Worm (Caenorhabditis elegans): ENCODE results near the gene flh-1.
"Not testable (repeated sequence)": the region's sequence is repeated elsewhere in the genome, so short reads cannot be mapped to it uniquely, and the experiment has no call there.

The flh-1 gene

DNA sequence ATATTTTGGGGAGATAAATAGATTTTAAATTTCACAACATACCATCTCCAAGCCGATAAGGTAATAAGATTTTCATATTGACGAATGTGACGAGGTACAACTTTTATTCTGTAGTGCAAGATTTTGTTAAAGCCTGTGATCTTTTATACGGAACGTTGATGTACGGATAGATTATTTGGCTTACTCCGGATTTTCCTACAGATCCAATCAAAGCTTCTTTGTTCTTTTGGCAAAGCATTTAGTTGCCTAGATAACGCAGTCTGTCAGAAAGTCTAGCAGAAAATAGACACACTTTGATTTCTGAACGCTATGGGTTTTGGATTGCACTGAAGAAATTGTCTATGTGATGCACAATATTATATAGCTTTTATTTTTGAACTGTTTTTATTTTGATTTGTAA is 35.1 kb upstream of the flh-1 start, which contains the start of gene F49C12.2:
F49C12.2 (minus strand) TSS at position 101 of the 400 bp plus-strand sequence.
- TF ChIP-seq Y53F4B.3 (GFP tag; IDR thresholded peaks at IDR 0.05): no peak
- no peak for TF ChIP-seq Y79H2A.3 (GFP tag; conservative IDR thresholded peaks at IDR 0.05)
- TF ChIP-seq ccch-3 (GFP tag; optimal IDR thresholded peaks at IDR 0.05): no peak
- no peak for TF ChIP-seq let-607 (tag; optimal IDR thresholded peaks at IDR 0.05)
- TF ChIP-seq mxl-1 (tag; optimal IDR thresholded peaks at IDR 0.05): no peak
- no peak for TF ChIP-seq nhr-27 (tag; optimal IDR thresholded peaks at IDR 0.05)
- no peak for TF ChIP-seq Y56A3A.18 (GFP tag; IDR thresholded peaks at IDR 0.05)
- no peak for TF ChIP-seq dox-1 (GFP tag; IDR thresholded peaks at IDR 0.05)
- TF ChIP-seq pbrm-1 (GFP tag; IDR thresholded peaks at IDR 0.05): no peak
- TF ChIP-seq akir-1 (GFP tag; optimal IDR thresholded peaks at IDR 0.05): no peak
- no peak for TF ChIP-seq K11D2.4 (GFP tag; IDR thresholded peaks at IDR 0.05)
- TF ChIP-seq F10E7.11 (tag; optimal IDR thresholded peaks at IDR 0.05): no peak
- TF ChIP-seq B0261.1 (tag; optimal IDR thresholded peaks at IDR 0.05): no peak
- no peak for TF ChIP-seq Y95B8A.8 (GFP tag; IDR thresholded peaks at IDR 0.05)
- TF ChIP-seq mcd-1 (GFP tag; IDR thresholded peaks at IDR 0.05): no peak
- TF ChIP-seq F23B12.7 (tag; optimal IDR thresholded peaks at IDR 0.05; ENCODE audit: insufficient read depth): no peak

- TF ChIP-seq somi-1 (GFP tag; optimal IDR thresholded peaks at IDR 0.05) (no peak), madf-8 (GFP tag; conservative IDR thresholded peaks at IDR 0.05) (no peak), efl-1 (GFP tag; optimal IDR thresholded peaks at IDR 0.05) (no peak), ccch-3 (GFP tag; optimal IDR thresholded peaks at IDR 0.05) (no peak), F33H1.4 (GFP tag; IDR thresholded peaks at IDR 0.05) (no peak), rec-8 (tag; optimal IDR thresholded peaks at IDR 0.05) (no peak), mes-4 (tag; optimal IDR thresholded peaks at IDR 0.05) (no peak), mel-28 (tag; optimal IDR thresholded peaks at IDR 0.05; ENCODE audit: borderline replicate concordance) (no peak), repo-1 (tag; optimal IDR thresholded peaks at IDR 0.05) (no peak), akir-1 (GFP tag; optimal IDR thresholded peaks at IDR 0.05) (no peak), let-526 (GFP tag; IDR thresholded peaks at IDR 0.05) (no peak), lin-40 (tag; optimal IDR thresholded peaks at IDR 0.05) (no peak), bed-2 (GFP tag; IDR thresholded peaks at IDR 0.05) (no peak), ztf-6 (GFP tag; IDR thresholded peaks at IDR 0.05) (no peak), lir-1 (GFP tag; conservative IDR thresholded peaks at IDR 0.05) (no peak), nhr-120 (GFP tag; IDR thresholded peaks at IDR 0.05) (no peak), sptf-2 (GFP tag; optimal IDR thresholded peaks at IDR 0.05) (no peak), Y79H2A.3 (GFP tag; conservative IDR thresholded peaks at IDR 0.05) (no peak), F23B12.7 (tag; optimal IDR thresholded peaks at IDR 0.05; ENCODE audit: insufficient read depth) (no peak)
These were observed 32.2 kb upstream of the flh-1 start, which contains the start of gene F49C12.1 for ce11 chrIV:9296285-9296684. TSS of gene F49C12.1 (minus strand) at chrIV:9296354.

- TF ChIP-seq snpc-1.3 (tag; optimal IDR thresholded peaks at IDR 0.05; ENCODE audit: insufficient read depth); ztf-25 (GFP tag; IDR thresholded peaks at IDR 0.05); pha-4 (tag; optimal IDR thresholded peaks at IDR 0.05): not testable (repeated sequence)
These were observed 29.8 kb upstream of the flh-1 start, which contains the start of gene nhr-264 for ce11 chrIV:9293825-9294224. TSS of gene nhr-264 (minus strand) at chrIV:9293925.

- no peak for TF ChIP-seq atf-7 (tag; optimal IDR thresholded peaks at IDR 0.05)
- TF ChIP-seq lir-1 (GFP tag; conservative IDR thresholded peaks at IDR 0.05): no peak
- no peak for TF ChIP-seq dpl-1 (GFP tag; optimal IDR thresholded peaks at IDR 0.05)
- TF ChIP-seq cebp-1 (GFP tag; IDR thresholded peaks at IDR 0.05): no peak
- TF ChIP-seq cebp-1 (tag; optimal IDR thresholded peaks at IDR 0.05): no peak
- TF ChIP-seq B0019.2 (GFP tag; conservative IDR thresholded peaks at IDR 0.05): no peak
- no peak for TF ChIP-seq F22D6.2 (tag; optimal IDR thresholded peaks at IDR 0.05)
- no peak for TF ChIP-seq snpc-4 (GFP tag; optimal IDR thresholded peaks at IDR 0.05)
- no peak for TF ChIP-seq snpc-4 (tag; optimal IDR thresholded peaks at IDR 0.05)
- no peak for TF ChIP-seq ztf-22 (GFP tag; optimal IDR thresholded peaks at IDR 0.05)
- TF ChIP-seq ceh-91 (GFP tag; IDR thresholded peaks at IDR 0.05): no peak
- no peak for TF ChIP-seq F49E8.2 (tag; optimal IDR thresholded peaks at IDR 0.05; ENCODE audit: insufficient read depth)
These were observed 25.6 kb upstream of the flh-1 start for ce11 chrIV:9289635-9290034.
